Fruit fly (Drosophila melanogaster) whole organism, embryonic: ENCODE data around the gene CG7627.

ENCODE experiments used
- BEAF-32 ChIP-seq: fragments of 200-800 bp; sonication (Bioruptor generic); optimal IDR thresholded peaks from 3 replicates; lab custom pipeline; 2017; ENCODE audit warnings: missing biosample characterization, missing genetic modification characterization, mild to moderate bottlenecking, moderate library complexity, missing genetic modification reagents
- CG10366 ChIP-seq: fragments of 200-800 bp; sonication (Bioruptor generic); IDR thresholded peaks from 2 replicates; pipeline ENCODE4 v1.3.6; 2022; ENCODE audit warnings: missing biosample characterization, missing genetic modification characterization
- CG11696 ChIP-seq: fragments of 200-800 bp; sonication (Bioruptor generic); IDR thresholded peaks from 2 replicates; pipeline ENCODE4 v1.3.6; 2022; ENCODE audit warnings: missing biosample characterization, missing genetic modification characterization
- CG1233 ChIP-seq: fragments of 200-800 bp; sonication (Bioruptor generic); optimal IDR thresholded peaks from 4 replicates; lab custom pipeline; 2018; ENCODE audit warnings: missing biosample characterization, mild to moderate bottlenecking, missing genetic modification characterization
- CG13296 ChIP-seq: fragments of 200-800 bp; sonication (Bioruptor generic); optimal IDR thresholded peaks from 3 replicates; lab custom pipeline; 2018; ENCODE audit warnings: missing biosample characterization, mild to moderate bottlenecking, missing genetic modification characterization
- CG14050 ChIP-seq: fragments of 200-800 bp; sonication (Bioruptor generic); IDR thresholded peaks from 3 replicates; pipeline ENCODE4 v1.3.6; 2022; ENCODE audit warnings: missing biosample characterization, missing genetic modification characterization
- CG14441 ChIP-seq: fragments of 200-800 bp; sonication (Bioruptor generic); IDR thresholded peaks from 2 replicates; pipeline ENCODE4 v1.3.6; 2022; ENCODE audit warnings: missing biosample characterization, missing genetic modification characterization
- CG15479 ChIP-seq: fragments of 200-800 bp; sonication (Bioruptor generic); optimal IDR thresholded peaks from 3 replicates; lab custom pipeline; 2019; ENCODE audit warnings: missing biosample characterization, mild to moderate bottlenecking, missing genetic modification characterization, moderate library complexity
- CG16779 ChIP-seq: fragments of 200-800 bp; sonication (Bioruptor generic); IDR thresholded peaks from 2 replicates; pipeline ENCODE4 v1.3.6; 2022; ENCODE audit warnings: missing biosample characterization, missing genetic modification characterization
- CG17328 ChIP-seq: fragments of 200-800 bp; sonication (Bioruptor generic); IDR thresholded peaks from 2 replicates; pipeline ENCODE4 v1.3.6; 2022; ENCODE audit warnings: missing biosample characterization, missing genetic modification characterization
- CG30020 ChIP-seq: fragments of 200-800 bp; optimal IDR thresholded peaks from 2 replicates; lab custom pipeline; 2019; ENCODE audit warnings: missing biosample characterization, mild to moderate bottlenecking, missing genetic modification characterization, moderate library complexity
- CG30403 ChIP-seq: fragments of 200-800 bp; sonication (Bioruptor generic); optimal IDR thresholded peaks from 3 replicates; lab custom pipeline; 2016; ENCODE audit warnings: missing biosample characterization, missing genetic modification characterization
- CG31365 ChIP-seq: fragments of 200-800 bp; sonication (Bioruptor generic); optimal IDR thresholded peaks from 2 replicates; lab custom pipeline; 2018; ENCODE audit warnings: missing biosample characterization, mild to moderate bottlenecking, missing genetic modification characterization
- CG31441 ChIP-seq: fragments of 200-800 bp; sonication (Bioruptor generic); IDR thresholded peaks from 2 replicates; pipeline ENCODE4 v1.3.6; 2022; ENCODE audit warnings: missing biosample characterization, missing genetic modification characterization
- CG32772 ChIP-seq: fragments of 200-800 bp; sonication (Bioruptor generic); IDR thresholded peaks from 2 replicates; pipeline ENCODE4 v1.3.6; 2022; ENCODE audit warnings: missing biosample characterization, missing genetic modification characterization
- CG34224 ChIP-seq: fragments of 200-800 bp; sonication (Bioruptor generic); IDR thresholded peaks from 3 replicates; pipeline ENCODE4 v1.3.6; 2022; ENCODE audit warnings: missing biosample characterization, missing genetic modification characterization; ENCODE audit not compliant: partially characterized antibody
- CG5245 ChIP-seq: fragments of 200-800 bp; sonication (Bioruptor generic); optimal IDR thresholded peaks from 3 replicates; lab custom pipeline; 2016; ENCODE audit warnings: missing biosample characterization, missing genetic modification characterization
- CG6272 ChIP-seq: fragments of 200-800 bp; sonication (Bioruptor generic); IDR thresholded peaks from 2 replicates; pipeline ENCODE4 v1.3.6; 2022; ENCODE audit warnings: missing biosample characterization, missing genetic modification characterization
- CG8924 ChIP-seq: fragments of 200-800 bp; optimal IDR thresholded peaks from 3 replicates; lab custom pipeline; 2019; ENCODE audit warnings: missing biosample characterization, mild to moderate bottlenecking, missing genetic modification characterization, moderate library complexity
- CG9437 ChIP-seq: fragments of 200-800 bp; sonication (Bioruptor generic); optimal IDR thresholded peaks from 2 replicates; lab custom pipeline; 2018; ENCODE audit warnings: missing biosample characterization, mild to moderate bottlenecking, missing genetic modification characterization
- E2f1 ChIP-seq: fragments of 200-800 bp; sonication (Bioruptor generic); IDR thresholded peaks from 2 replicates; pipeline ENCODE4 v1.3.6; 2022; ENCODE audit warnings: missing biosample characterization, missing genetic modification characterization
- Hey ChIP-seq: fragments of 200-800 bp; sonication (Bioruptor generic); optimal IDR thresholded peaks from 3 replicates; lab custom pipeline; 2018; ENCODE audit warnings: missing biosample characterization, mild to moderate bottlenecking, missing genetic modification characterization
- Hr51 ChIP-seq, 2 experiments: fragments of 200-800 bp; sonication (Bioruptor generic); optimal IDR thresholded peaks; 2 replicates in 1 of 2; 3 replicates in 1 of 2; lab custom pipeline; 2016 to 2018; ENCODE audit warnings: missing biosample characterization in 2 of 2, missing genetic modification characterization in 2 of 2, mild to moderate bottlenecking in 1 of 2, moderate library complexity in 1 of 2
- Hsf ChIP-seq: fragments of 200-800 bp; sonication (Bioruptor generic); optimal IDR thresholded peaks from 3 replicates; lab custom pipeline; 2016; ENCODE audit warnings: missing biosample characterization, missing genetic modification characterization
- Lhr ChIP-seq: fragments of 200-800 bp; sonication (Bioruptor generic); optimal IDR thresholded peaks from 3 replicates; lab custom pipeline; 2017; ENCODE audit warnings: mild to moderate bottlenecking, missing biosample characterization, missing genetic modification reagents, missing genetic modification characterization
- Max ChIP-seq: fragments of 200-800 bp; sonication (Bioruptor generic); optimal IDR thresholded peaks from 2 replicates; lab custom pipeline; 2016; ENCODE audit warnings: missing biosample characterization, mild to moderate bottlenecking, missing genetic modification characterization
- Myb ChIP-seq: fragments of 200-800 bp; sonication (Bioruptor generic); optimal IDR thresholded peaks from 2 replicates; lab custom pipeline; 2016; ENCODE audit warnings: missing biosample characterization, missing genetic modification characterization
- NC2β ChIP-seq: fragments of 200-800 bp; sonication (Bioruptor generic); optimal IDR thresholded peaks from 2 replicates; lab custom pipeline; 2016; ENCODE audit warnings: missing biosample characterization, missing genetic modification characterization
- NFAT ChIP-seq: fragments of 200-800 bp; sonication (Bioruptor generic); IDR thresholded peaks from 2 replicates; pipeline ENCODE4 v1.3.6; 2022; ENCODE audit warnings: missing biosample characterization, missing genetic modification characterization
- NfI ChIP-seq: fragments of 200-800 bp; sonication (Bioruptor generic); optimal IDR thresholded peaks from 3 replicates; lab custom pipeline; 2018; ENCODE audit warnings: missing biosample characterization, mild to moderate bottlenecking, missing genetic modification characterization, moderate library complexity
- Rfx ChIP-seq: fragments of 200-800 bp; sonication (Bioruptor generic); IDR thresholded peaks from 2 replicates; pipeline ENCODE4 v1.3.6; 2022; ENCODE audit warnings: missing biosample characterization, missing genetic modification characterization
- Sox100B ChIP-seq: fragments of 200-800 bp; sonication (Bioruptor generic); optimal IDR thresholded peaks from 3 replicates; lab custom pipeline; 2018; ENCODE audit warnings: missing biosample characterization, mild to moderate bottlenecking, missing genetic modification characterization
- ara ChIP-seq: fragments of 200-800 bp; sonication (Bioruptor generic); IDR thresholded peaks from 2 replicates; pipeline ENCODE4 v1.3.6; 2022; ENCODE audit warnings: missing biosample characterization, missing genetic modification characterization
- bab2 ChIP-seq: fragments of 200-800 bp; sonication (Bioruptor generic); optimal IDR thresholded peaks from 2 replicates; lab custom pipeline; 2016; ENCODE audit warnings: missing biosample characterization, missing genetic modification characterization
- cg ChIP-seq: fragments of 200-800 bp; sonication (Bioruptor generic); optimal IDR thresholded peaks from 3 replicates; lab custom pipeline; 2019; ENCODE audit warnings: missing biosample characterization, mild to moderate bottlenecking, missing genetic modification characterization, moderate library complexity
- danr ChIP-seq: fragments of 200-800 bp; sonication (Bioruptor generic); IDR thresholded peaks from 2 replicates; pipeline ENCODE4 v1.3.6; 2022; ENCODE audit warnings: missing biosample characterization, missing genetic modification characterization
- dysf ChIP-seq: fragments of 200-800 bp; sonication (Bioruptor generic); IDR thresholded peaks from 3 replicates; pipeline ENCODE4 v1.3.6; 2022; ENCODE audit warnings: missing biosample characterization, missing genetic modification characterization
- ewg ChIP-seq: fragments of 200-800 bp; sonication (Bioruptor generic); optimal IDR thresholded peaks from 3 replicates; lab custom pipeline; 2017; ENCODE audit warnings: mild to moderate bottlenecking, missing biosample characterization, missing genetic modification reagents, missing genetic modification characterization
- gce ChIP-seq: fragments of 200-800 bp; sonication (Bioruptor generic); IDR thresholded peaks from 3 replicates; pipeline ENCODE4 v1.3.6; 2022; ENCODE audit warnings: missing biosample characterization, missing genetic modification characterization
- gcm ChIP-seq: fragments of 200-800 bp; sonication (Bioruptor generic); optimal IDR thresholded peaks from 2 replicates; lab custom pipeline; 2019; ENCODE audit warnings: missing biosample characterization, mild to moderate bottlenecking, missing genetic modification characterization, moderate library complexity
- ind ChIP-seq: fragments of 200-800 bp; sonication (Bioruptor generic); optimal IDR thresholded peaks from 3 replicates; lab custom pipeline; 2016; ENCODE audit warnings: missing biosample characterization, missing genetic modification characterization
- jumu ChIP-seq: fragments of 200-800 bp; sonication (Bioruptor generic); optimal IDR thresholded peaks from 3 replicates; lab custom pipeline; 2016; ENCODE audit warnings: missing biosample characterization, missing genetic modification characterization
- org-1 ChIP-seq: fragments of 200-800 bp; sonication (Bioruptor generic); optimal IDR thresholded peaks from 2 replicates; lab custom pipeline; 2017; ENCODE audit warnings: missing biosample characterization, missing genetic modification characterization
- pan ChIP-seq, 4 experiments: fragments of >200 bp in 3 of 4; fragments of 200-800 bp in 1 of 4; sonication (Bioruptor generic) in 1 of 4; optimal IDR thresholded peaks in 3 of 4; IDR thresholded peaks in 1 of 4; 2 replicates each; pipeline versions ENCODE4 v1.3.6 to Lab custom; 2017 to 2022; ENCODE audit warnings: missing biosample characterization in 2 of 4, missing genetic modification characterization in 2 of 4, mixed read lengths in 1 of 4
- pb ChIP-seq: fragments of 200-800 bp; sonication (Bioruptor generic); optimal IDR thresholded peaks from 3 replicates; lab custom pipeline; 2016; ENCODE audit warnings: missing biosample characterization, missing genetic modification characterization
- pzg ChIP-seq: fragments of 200-800 bp; sonication (Bioruptor generic); optimal IDR thresholded peaks from 3 replicates; lab custom pipeline; 2018; ENCODE audit warnings: missing biosample characterization, mild to moderate bottlenecking, missing genetic modification characterization, moderate library complexity
- rib ChIP-seq: fragments of 200-800 bp; sonication (Bioruptor generic); IDR thresholded peaks from 2 replicates; pipeline ENCODE4 v1.3.6; 2022; ENCODE audit warnings: missing biosample characterization, missing genetic modification characterization
- sens ChIP-seq: fragments of 200-800 bp; sonication (Bioruptor generic); peaks from one replicate; lab custom pipeline; 2016; ENCODE audit warnings: missing biosample characterization, missing genetic modification characterization
- sim ChIP-seq: fragments of 200-800 bp; sonication (Bioruptor generic); IDR thresholded peaks from 2 replicates; pipeline ENCODE4 v1.3.6; 2022; ENCODE audit warnings: missing biosample characterization, missing genetic modification characterization
- unpg ChIP-seq: fragments of 200-800 bp; sonication (Bioruptor generic); optimal IDR thresholded peaks from 3 replicates; lab custom pipeline; 2018; ENCODE audit warnings: missing biosample characterization, mild to moderate bottlenecking, missing genetic modification characterization, moderate library complexity
- vvl ChIP-seq: fragments of 200-800 bp; sonication (Bioruptor generic); IDR thresholded peaks from 2 replicates; pipeline ENCODE4 v1.3.6; 2022; ENCODE audit warnings: missing biosample characterization, missing genetic modification characterization

Gene CG7627

dm6 chr2L:8376717-8377116, 14.4 kb upstream of the CG7627 start, which contains the start of the genes CG13390 and CG17294 (continued):
- TF ChIP-seq bab2 (GFP tag; lab: Kevin White, UChicago) (peak; percentile 96), E2f1 (GFP tag; lab: Robert Waterston, UW) (peak; percentile 100), Rfx (GFP tag; lab: Robert Waterston, UW) (peak; percentile 100), CG13296 (GFP tag; lab: Kevin White, UChicago) (peak; percentile 100), CG10366 (GFP tag; lab: Robert Waterston, UW) (peak; percentile 99), CG30403 (GFP tag; lab: Kevin White, UChicago) (peak; percentile 99), jumu (GFP tag; lab: Kevin White, UChicago) (peak; percentile 91), Sox100B (GFP tag; lab: Kevin White, UChicago) (peak; percentile 99), Max (peak; percentile 99), vvl (GFP tag; lab: Robert Waterston, UW) (peak; percentile 100), CG11696 (peak; percentile 98), CG14050 (peak; percentile 99), Myb (GFP tag; lab: Kevin White, UChicago) (peak; percentile 69), NC2β (GFP tag; lab: Kevin White, UChicago) (peak; percentile 90), rib (GFP tag; lab: Robert Waterston, UW) (peak; percentile 100), gcm (GFP tag; lab: Kevin White, UChicago) (peak; percentile 99), ara (peak; percentile 99), CG15479 (GFP tag; lab: Kevin White, UChicago) (peak; percentile 84), CG17328 (peak; percentile 100), CG16779 (peak; percentile 99), pan (optimal IDR thresholded peaks at IDR 0.05; lab: Kevin White, UChicago) (no peak), pan (GFP tag; optimal IDR thresholded peaks at IDR 0.05 in 1 of 2, IDR thresholded peaks at IDR 0.05 in 1 of 2) (peak in 1 of 2 experiments; percentile 100), sim (peak; percentile 99), CG32772 (peak; percentile 100), CG31365 (tag; lab: Kevin White, UChicago) (peak; percentile 94), sens (GFP tag; lab: Kevin White, UChicago) (peak; percentile 99), CG6272 (GFP tag; lab: Robert Waterston, UW) (peak; percentile 99), pzg (peak; percentile 63), CG31441 (peak; percentile 100), org-1 (GFP tag; lab: Kevin White, UChicago) (peak; percentile 98), Hsf (GFP tag; lab: Kevin White, UChicago) (peak; percentile 98), unpg (peak; percentile 100), ind (peak; percentile 99), NFAT (GFP tag; lab: Robert Waterston, UW) (peak; percentile 100), NfI (peak; percentile 100), ewg (peak; percentile 98), pb (GFP tag; lab: Kevin White, UChicago) (peak; percentile 69), CG34224 (GFP tag; lab: Robert Waterston, UW) (peak; percentile 92), CG8924 (tag; lab: Kevin White, UChicago) (peak; percentile 100), CG1233 (peak; percentile 99), CG30020 (tag; lab: Kevin White, UChicago) (peak; percentile 93), dysf (GFP tag; lab: Robert Waterston, UW) (peak; percentile 100), Lhr (GFP tag; lab: Kevin White, UChicago) (peak; percentile 97), CG5245 (GFP tag; lab: Kevin White, UChicago) (peak; percentile 98), danr (GFP tag; lab: Robert Waterston, UW) (peak; percentile 99), BEAF-32 (GFP tag; lab: Kevin White, UChicago) (peak; percentile 75), Hey (tag; lab: Kevin White, UChicago) (peak; percentile 92), Hr51 (GFP tag; optimal IDR thresholded peaks at IDR 0.05; lab: Kevin White, UChicago) (peak; percentile 96 to 100), CG9437 (GFP tag; lab: Kevin White, UChicago) (peak; percentile 95), gce (GFP tag; lab: Robert Waterston, UW) (peak; percentile 100), cg (GFP tag; lab: Kevin White, UChicago) (no peak), CG14441 (GFP tag; lab: Robert Waterston, UW) (peak; percentile 100)
